Fruit fly (Drosophila melanogaster) whole organism, embryonic: ENCODE measurements around the gene CG2652.

ENCODE experiments used
- Ada2b ChIP-seq: fragments of 200-800 bp; sonication (Bioruptor generic); IDR thresholded peaks from 2 replicates; pipeline ENCODE4 v1.3.6; 2022; ENCODE audit warnings: missing biosample characterization, missing genetic modification characterization
- Antp ChIP-seq: fragments of 200-800 bp; sonication (Bioruptor generic); optimal IDR thresholded peaks from 3 replicates; lab custom pipeline; 2016; ENCODE audit warnings: missing biosample characterization, missing genetic modification characterization
- CG11696 ChIP-seq: fragments of 200-800 bp; sonication (Bioruptor generic); IDR thresholded peaks from 2 replicates; pipeline ENCODE4 v1.3.6; 2022; ENCODE audit warnings: missing biosample characterization, missing genetic modification characterization
- CG12659 ChIP-seq: fragments of 200-800 bp; sonication (Bioruptor generic); optimal IDR thresholded peaks from 3 replicates; lab custom pipeline; 2017; ENCODE audit warnings: mild to moderate bottlenecking, missing biosample characterization, missing genetic modification reagents, missing genetic modification characterization
- CG12769 ChIP-seq: fragments of 200-800 bp; sonication (Bioruptor generic); optimal IDR thresholded peaks from 2 replicates; lab custom pipeline; 2019; ENCODE audit warnings: missing biosample characterization, mild to moderate bottlenecking, missing genetic modification characterization, moderate library complexity
- CG13287 ChIP-seq: fragments of 200-800 bp; sonication (Bioruptor generic); IDR thresholded peaks from 2 replicates; pipeline ENCODE4 v1.3.6; 2022; ENCODE audit warnings: missing biosample characterization, missing genetic modification characterization; ENCODE audit not compliant: partially characterized antibody
- CG13624 ChIP-seq: fragments of 200-800 bp; sonication (Bioruptor generic); optimal IDR thresholded peaks from 2 replicates; lab custom pipeline; 2016; ENCODE audit warnings: missing biosample characterization, missing genetic modification characterization
- CG14710 ChIP-seq: fragments of 200-800 bp; sonication (Bioruptor generic); optimal IDR thresholded peaks from 3 replicates; lab custom pipeline; 2019; ENCODE audit warnings: missing biosample characterization, mild to moderate bottlenecking, missing genetic modification characterization, moderate library complexity
- CG15514 ChIP-seq: fragments of 200-800 bp; sonication (Bioruptor generic); optimal IDR thresholded peaks from 3 replicates; lab custom pipeline; 2017; ENCODE audit warnings: missing biosample characterization, missing genetic modification characterization, mild to moderate bottlenecking, moderate library complexity, missing genetic modification reagents
- CG1603 ChIP-seq: fragments of 200-800 bp; sonication (Bioruptor generic); optimal IDR thresholded peaks from 2 replicates; lab custom pipeline; 2019; ENCODE audit warnings: missing biosample characterization, mild to moderate bottlenecking, missing genetic modification characterization, moderate library complexity
- CG33213 ChIP-seq: fragments of 200-800 bp; sonication (Bioruptor generic); optimal IDR thresholded peaks from 3 replicates; lab custom pipeline; 2016; ENCODE audit warnings: missing biosample characterization, missing genetic modification characterization
- CG4617 ChIP-seq: fragments of 200-800 bp; sonication (Bioruptor generic); optimal IDR thresholded peaks from 3 replicates; lab custom pipeline; 2016; ENCODE audit warnings: missing biosample characterization, missing genetic modification characterization, borderline replicate concordance
- CG6689 ChIP-seq: fragments of 200-800 bp; sonication (Bioruptor generic); IDR thresholded peaks from 2 replicates; pipeline ENCODE4 v1.3.6; 2022; ENCODE audit warnings: missing biosample characterization, missing genetic modification characterization
- CG6765 ChIP-seq: fragments of 200-800 bp; sonication (Bioruptor generic); optimal IDR thresholded peaks from 3 replicates; lab custom pipeline; 2017; ENCODE audit warnings: missing biosample characterization, mild to moderate bottlenecking, missing genetic modification characterization
- Doc3 ChIP-seq: fragments of 200-800 bp; sonication (Bioruptor generic); IDR thresholded peaks from 3 replicates; pipeline ENCODE4 v1.3.6; 2022; ENCODE audit warnings: missing biosample characterization, missing genetic modification characterization; ENCODE audit not compliant: partially characterized antibody
- Dp ChIP-seq: fragments of 200-800 bp; sonication (Bioruptor generic); optimal IDR thresholded peaks from 2 replicates; lab custom pipeline; 2018; ENCODE audit warnings: missing biosample characterization, mild to moderate bottlenecking, missing genetic modification characterization, moderate library complexity
- Elba2 ChIP-seq: fragments of 200-800 bp; sonication (Bioruptor generic); optimal IDR thresholded peaks from 3 replicates; lab custom pipeline; 2016; ENCODE audit warnings: missing biosample characterization, missing genetic modification characterization
- Gug ChIP-seq: fragments of 200-800 bp; sonication (Bioruptor generic); IDR thresholded peaks from 4 replicates; pipeline ENCODE4 v1.3.6; 2022; ENCODE audit warnings: missing biosample characterization, missing genetic modification characterization
- HLH54F ChIP-seq: fragments of 200-800 bp; sonication (Bioruptor generic); optimal IDR thresholded peaks from 3 replicates; lab custom pipeline; 2016; ENCODE audit warnings: missing biosample characterization, missing genetic modification characterization
- Hsf ChIP-seq: fragments of 200-800 bp; sonication (Bioruptor generic); optimal IDR thresholded peaks from 3 replicates; lab custom pipeline; 2016; ENCODE audit warnings: missing biosample characterization, missing genetic modification characterization
- MESR4 ChIP-seq: fragments of 200-800 bp; sonication (Bioruptor generic); optimal IDR thresholded peaks from 2 replicates; lab custom pipeline; 2018; ENCODE audit warnings: missing biosample characterization, mild to moderate bottlenecking, missing genetic modification characterization, moderate library complexity
- Opbp ChIP-seq: fragments of 200-800 bp; sonication (Bioruptor generic); IDR thresholded peaks from 3 replicates; pipeline ENCODE4 v1.3.6; 2022; ENCODE audit warnings: missing biosample characterization, missing genetic modification characterization; ENCODE audit not compliant: partially characterized antibody
- Rfx ChIP-seq: fragments of 200-800 bp; sonication (Bioruptor generic); IDR thresholded peaks from 2 replicates; pipeline ENCODE4 v1.3.6; 2022; ENCODE audit warnings: missing biosample characterization, missing genetic modification characterization
- Sin3A ChIP-seq: fragments of >200 bp; optimal IDR thresholded peaks from 2 replicates; lab custom pipeline; 2018
- Trl ChIP-seq, 3 experiments: fragments of >200 bp in 2 of 3; fragments of 200-800 bp in 1 of 3; sonication (Bioruptor generic) in 1 of 3; optimal IDR thresholded peaks; 2 replicates in 1 of 3; 3 replicates in 2 of 3; lab custom pipeline; 2016 to 2017; ENCODE audit warnings: missing biosample characterization in 1 of 3, missing genetic modification characterization in 1 of 3
- Xrp1 ChIP-seq: fragments of 200-800 bp; sonication (Bioruptor generic); IDR thresholded peaks from 2 replicates; pipeline ENCODE4 v1.3.6; 2022; ENCODE audit warnings: missing biosample characterization, missing genetic modification characterization
- YL-1 ChIP-seq: fragments of 200-800 bp; sonication (Bioruptor generic); optimal IDR thresholded peaks from 3 replicates; lab custom pipeline; 2017; ENCODE audit warnings: missing biosample characterization, mild to moderate bottlenecking, missing genetic modification characterization
- abd-A ChIP-seq: fragments of 200-800 bp; sonication (Bioruptor generic); optimal IDR thresholded peaks from 3 replicates; lab custom pipeline; 2019; ENCODE audit warnings: missing biosample characterization, mild to moderate bottlenecking, missing genetic modification characterization, moderate library complexity
- br ChIP-seq: fragments of >200 bp; optimal IDR thresholded peaks from 2 replicates; lab custom pipeline; 2017
- chinmo ChIP-seq: fragments of 200-800 bp; sonication (Bioruptor generic); IDR thresholded peaks from 4 replicates; pipeline ENCODE4 v1.3.6; 2022; ENCODE audit warnings: missing biosample characterization, missing genetic modification characterization; ENCODE audit not compliant: partially characterized antibody
- ci ChIP-seq: fragments of 200-800 bp; sonication (Bioruptor generic); IDR thresholded peaks from 3 replicates; pipeline ENCODE4 v1.3.6; 2022; ENCODE audit warnings: missing biosample characterization, missing genetic modification characterization
- crp ChIP-seq, 2 experiments: fragments of 200-800 bp; sonication (Bioruptor generic); optimal IDR thresholded peaks; 2 replicates in 1 of 2; 3 replicates in 1 of 2; lab custom pipeline; 2017; ENCODE audit warnings: missing biosample characterization in 2 of 2, missing genetic modification characterization in 2 of 2, mild to moderate bottlenecking in 1 of 2, moderate library complexity in 1 of 2
- dmrt99B ChIP-seq: fragments of 200-800 bp; sonication (Bioruptor generic); optimal IDR thresholded peaks from 2 replicates; lab custom pipeline; 2018; ENCODE audit warnings: missing biosample characterization, mild to moderate bottlenecking, missing genetic modification characterization, moderate library complexity
- dpn ChIP-seq, 2 experiments: fragments of 200-800 bp; sonication (Bioruptor generic); optimal IDR thresholded peaks; 3 replicates each; lab custom pipeline; 2016; ENCODE audit warnings: missing biosample characterization in 2 of 2, missing genetic modification characterization in 2 of 2
- gfzf ChIP-seq: fragments of 200-800 bp; sonication (Bioruptor generic); optimal IDR thresholded peaks from 2 replicates; lab custom pipeline; 2016; ENCODE audit warnings: missing biosample characterization, mild to moderate bottlenecking, missing genetic modification characterization, moderate library complexity
- jumu ChIP-seq: fragments of 200-800 bp; sonication (Bioruptor generic); optimal IDR thresholded peaks from 3 replicates; lab custom pipeline; 2016; ENCODE audit warnings: missing biosample characterization, missing genetic modification characterization
- lbe ChIP-seq: fragments of 200-800 bp; sonication (Bioruptor generic); optimal IDR thresholded peaks from 2 replicates; lab custom pipeline; 2016; ENCODE audit warnings: missing biosample characterization, mild to moderate bottlenecking, missing genetic modification characterization
- mirr ChIP-seq: fragments of 200-800 bp; sonication (Bioruptor generic); optimal IDR thresholded peaks from 3 replicates; lab custom pipeline; 2018; ENCODE audit warnings: missing biosample characterization, mild to moderate bottlenecking, missing genetic modification characterization
- nerfin-2 ChIP-seq: fragments of 200-800 bp; sonication (Bioruptor generic); IDR thresholded peaks from 2 replicates; pipeline ENCODE4 v1.3.6; 2022; ENCODE audit warnings: missing biosample characterization, missing genetic modification characterization; ENCODE audit not compliant: partially characterized antibody
- nmo ChIP-seq: fragments of 200-800 bp; sonication (Bioruptor generic); optimal IDR thresholded peaks from 2 replicates; lab custom pipeline; 2018; ENCODE audit warnings: missing biosample characterization, mild to moderate bottlenecking, missing genetic modification characterization, moderate library complexity
- trem ChIP-seq: fragments of 200-800 bp; optimal IDR thresholded peaks from 3 replicates; lab custom pipeline; 2019; ENCODE audit warnings: missing biosample characterization, mild to moderate bottlenecking, missing genetic modification characterization, moderate library complexity
- vnd ChIP-seq: fragments of 200-800 bp; sonication (Bioruptor generic); IDR thresholded peaks from 3 replicates; pipeline ENCODE4 v1.3.6; 2022; ENCODE audit warnings: missing biosample characterization, missing genetic modification characterization; ENCODE audit not compliant: partially characterized antibody

The CG2652 gene

dm6 chrX:2720122-2720521, 37.4 kb upstream of the CG2652 start, which contains the start of gene CG2701 (continued):
- TF ChIP-seq Elba2 = peak; percentile 12
- TF ChIP-seq Antp = peak; percentile 44
- TF ChIP-seq vnd = peak; percentile 54; the same call in 2 of the 3 replicates
- TF ChIP-seq CG15514 (GFP tag; lab: Kevin White, UChicago) = peak; percentile 96
- TF ChIP-seq trem (tag; lab: Kevin White, UChicago) = peak; percentile 56
- 0 out of 4 replicates have a peak, but pooled peaks have one; percentile 67 for TF ChIP-seq chinmo (GFP tag; lab: Robert Waterston, UW)
- 0 out of 3 replicates have a peak, but pooled peaks have one; percentile 17 for TF ChIP-seq ci (GFP tag; lab: Robert Waterston, UW)
- peak; percentile 69 for TF ChIP-seq Dp (GFP tag; lab: Kevin White, UChicago)
- TF ChIP-seq abd-A = no peak
- TF ChIP-seq CG4617 = peak; percentile 78
- TF ChIP-seq Xrp1 (GFP tag; lab: Robert Waterston, UW) = peak; percentile 17; the same call in 1 of the 2 replicates
- peak; percentile 20 to 25 for TF ChIP-seq dpn (GFP tag; optimal IDR thresholded peaks at IDR 0.05; lab: Kevin White, UChicago)
- TF ChIP-seq CG11696 (GFP tag; lab: Robert Waterston, UW) = no peak
- TF ChIP-seq HLH54F (GFP tag; lab: Kevin White, UChicago) = peak; percentile 11
- peak; percentile 60 for TF ChIP-seq nerfin-2
- no peak for TF ChIP-seq lbe (GFP tag; lab: Kevin White, UChicago)
- peak; percentile 13; the same call in 1 of the 4 replicates for TF ChIP-seq Gug
- TF ChIP-seq Opbp (GFP tag; lab: Robert Waterston, UW) = peak; percentile 74; the same call in 2 of the 3 replicates
- TF ChIP-seq CG6765 (GFP tag; lab: Kevin White, UChicago) = no peak
- peak; percentile 80 for TF ChIP-seq CG13287 (GFP tag; lab: Robert Waterston, UW)
- TF ChIP-seq nmo (GFP tag; lab: Kevin White, UChicago) = peak; percentile 13
- peak; percentile 57 for TF ChIP-seq YL-1
- no peak for TF ChIP-seq Ada2b (GFP tag; lab: Robert Waterston, UW)
- TF ChIP-seq jumu (GFP tag; lab: Kevin White, UChicago) = peak; percentile 25
- TF ChIP-seq CG14710 (tag; lab: Kevin White, UChicago) = peak; percentile 32
- TF ChIP-seq Rfx (GFP tag; lab: Robert Waterston, UW) = peak; percentile 9; the same call in 1 of the 2 replicates
- TF ChIP-seq dmrt99B (tag; lab: Kevin White, UChicago) = no peak
- peak; percentile 87 for TF ChIP-seq MESR4 (GFP tag; lab: Kevin White, UChicago)
- peak; percentile 18 for TF ChIP-seq CG13624
- no peak for TF ChIP-seq CG1603 (tag; lab: Kevin White, UChicago)
- TF ChIP-seq gfzf = peak; percentile 32
- peak; percentile 24 for TF ChIP-seq mirr (GFP tag; lab: Kevin White, UChicago)
- TF ChIP-seq CG12659 (GFP tag; lab: Kevin White, UChicago) = peak; percentile 32
- peak in 1 of 2 experiments; percentile 18 for TF ChIP-seq crp (GFP tag; optimal IDR thresholded peaks at IDR 0.05; lab: Kevin White, UChicago)
- no peak for TF ChIP-seq CG12769 (tag; lab: Kevin White, UChicago)
- peak; percentile 30 for TF ChIP-seq Sin3A (lab: Kevin White, UChicago)
- peak; percentile 22 for TF ChIP-seq Hsf (GFP tag; lab: Kevin White, UChicago)
- no peak for TF ChIP-seq CG33213
- no peak for TF ChIP-seq Trl (optimal IDR thresholded peaks at IDR 0.05; lab: Kevin White, UChicago)
- TF ChIP-seq Trl (GFP tag; optimal IDR thresholded peaks at IDR 0.05; lab: Kevin White, UChicago) = peak; percentile 0
- TF ChIP-seq Doc3 (GFP tag; lab: Robert Waterston, UW) = peak; percentile 31; the same call in 1 of the 3 replicates
- TF ChIP-seq br (lab: Kevin White, UChicago) = no peak
- peak; percentile 99 for TF ChIP-seq CG6689 (GFP tag; lab: Robert Waterston, UW)
